Worm (Caenorhabditis elegans): Measurements from ENCODE around the gene T14G12.11.

ce11 chrX:3755753-3756152, 6.6 kb downstream of the T14G12.11 start:
- TF ChIP-seq lin-15B (tag; optimal IDR thresholded peaks at IDR 0.05) (no peak), aly-2 (tag; optimal IDR thresholded peaks at IDR 0.05) (no peak), nhr-71 (tag; optimal IDR thresholded peaks at IDR 0.05) (no peak), unc-130 (tag; optimal IDR thresholded peaks at IDR 0.05) (no peak), dpl-1 (GFP tag; optimal IDR thresholded peaks at IDR 0.05) (no peak), zag-1 (tag; optimal IDR thresholded peaks at IDR 0.05) (no peak)

All from whole organism, L1 larva.